Fruit fly (Drosophila melanogaster) whole organism, adult: ENCODE results near the gene CG34129.

ENCODE experiments used
- CG11617 ChIP-seq: fragments of 200-800 bp; sonication (Bioruptor generic); optimal IDR thresholded peaks from 2 replicates; lab custom pipeline; 2017; ENCODE audit warnings: mild to moderate bottlenecking, missing biosample characterization, missing genetic modification reagents, missing genetic modification characterization
- CG12768 ChIP-seq: fragments of 200-800 bp; sonication (Bioruptor generic); optimal IDR thresholded peaks from 2 replicates; lab custom pipeline; 2017; ENCODE audit warnings: missing biosample characterization, missing genetic modification characterization, mild to moderate bottlenecking, moderate library complexity, missing genetic modification reagents
- CG14711 ChIP-seq: fragments of 200-800 bp; sonication (Bioruptor generic); optimal IDR thresholded peaks from 2 replicates; lab custom pipeline; 2018; ENCODE audit warnings: missing biosample characterization, mild to moderate bottlenecking, missing genetic modification characterization, moderate library complexity
- CG1620 ChIP-seq: fragments of 200-800 bp; sonication (Bioruptor generic); optimal IDR thresholded peaks from 2 replicates; lab custom pipeline; 2016; ENCODE audit warnings: missing biosample characterization, missing genetic modification characterization
- CG33017 ChIP-seq: fragments of 200-800 bp; sonication (Bioruptor generic); optimal IDR thresholded peaks from 2 replicates; lab custom pipeline; 2018; ENCODE audit warnings: missing biosample characterization, mild to moderate bottlenecking, missing genetic modification characterization, moderate library complexity
- CG5204 ChIP-seq: fragments of 200-800 bp; sonication (Bioruptor generic); optimal IDR thresholded peaks from 2 replicates; lab custom pipeline; 2016; ENCODE audit warnings: missing biosample characterization, missing genetic modification characterization
- CG7045 ChIP-seq: fragments of 200-800 bp; sonication (Bioruptor generic); optimal IDR thresholded peaks from 2 replicates; lab custom pipeline; 2017; ENCODE audit warnings: missing biosample characterization, mild to moderate bottlenecking, missing genetic modification characterization
- CG7101 ChIP-seq: fragments of 200-800 bp; sonication (Bioruptor generic); optimal IDR thresholded peaks from 2 replicates; lab custom pipeline; 2018; ENCODE audit warnings: missing biosample characterization, mild to moderate bottlenecking, missing genetic modification characterization, moderate library complexity
- Clk ChIP-seq: fragments of 200-800 bp; sonication (Bioruptor generic); optimal IDR thresholded peaks from 2 replicates; lab custom pipeline; 2017; ENCODE audit warnings: missing biosample characterization, missing genetic modification characterization
- Crg-1 ChIP-seq: fragments of 200-800 bp; sonication (Bioruptor generic); optimal IDR thresholded peaks from 2 replicates; lab custom pipeline; 2016; ENCODE audit warnings: missing biosample characterization, missing genetic modification characterization
- Hr96 ChIP-seq: fragments of 200-800 bp; sonication (Bioruptor generic); optimal IDR thresholded peaks from 2 replicates; lab custom pipeline; 2016; ENCODE audit warnings: missing biosample characterization, missing genetic modification characterization
- Mnt ChIP-seq: fragments of 200-800 bp; sonication (Bioruptor generic); optimal IDR thresholded peaks from 2 replicates; lab custom pipeline; 2016; ENCODE audit warnings: missing biosample characterization, mild to moderate bottlenecking, missing genetic modification characterization
- bab1 ChIP-seq: fragments of 200-800 bp; sonication (Bioruptor generic); optimal IDR thresholded peaks from 3 replicates; lab custom pipeline; 2019; ENCODE audit warnings: missing biosample characterization, mild to moderate bottlenecking, missing genetic modification characterization, moderate library complexity
- cic ChIP-seq: fragments of 200-800 bp; sonication (Bioruptor generic); optimal IDR thresholded peaks from 2 replicates; lab custom pipeline; 2017; ENCODE audit warnings: missing biosample characterization, mild to moderate bottlenecking, missing genetic modification characterization, moderate library complexity
- cnc ChIP-seq, 2 experiments: fragments of >200 bp; optimal IDR thresholded peaks; 2 replicates each; lab custom pipeline; 2017
- kay ChIP-seq: fragments of 200-800 bp; sonication (Bioruptor generic); peaks from one replicate; lab custom pipeline; 2016; ENCODE audit warnings: missing biosample characterization, missing genetic modification characterization, borderline replicate concordance
- ovo ChIP-seq: fragments of 200-800 bp; sonication (Bioruptor generic); optimal IDR thresholded peaks from 2 replicates; lab custom pipeline; 2016; ENCODE audit warnings: missing biosample characterization, missing genetic modification characterization
- pad ChIP-seq: fragments of 200-800 bp; sonication (Bioruptor generic); optimal IDR thresholded peaks from 3 replicates; lab custom pipeline; 2017; ENCODE audit warnings: missing biosample characterization, missing genetic modification characterization, mild to moderate bottlenecking, moderate library complexity, missing genetic modification reagents
- tj ChIP-seq: fragments of 200-800 bp; sonication (Bioruptor generic); optimal IDR thresholded peaks from 3 replicates; lab custom pipeline; 2017; ENCODE audit warnings: missing biosample characterization, mild to moderate bottlenecking, missing genetic modification characterization, moderate library complexity
- toe ChIP-seq: fragments of 200-800 bp; sonication (Bioruptor generic); optimal IDR thresholded peaks from 2 replicates; lab custom pipeline; 2016; ENCODE audit warnings: missing biosample characterization, missing genetic modification characterization

CG34129 gene

dm6 chr3R:26188708-26189107 lies 2.3 kb downstream of the CG34129 start, which contains the start of gene CG6073:
Gene CG6073 (minus strand): TSS chr3R:26188807.
- TF ChIP-seq pad (GFP tag; lab: Kevin White, UChicago) (peak; percentile 23), CG12768 (GFP tag; lab: Kevin White, UChicago) (peak; percentile 6), cic (GFP tag; lab: Kevin White, UChicago) (peak; percentile 5), Hr96 (GFP tag; lab: Kevin White, UChicago) (no peak), CG1620 (GFP tag; lab: Kevin White, UChicago) (peak; percentile 1), Clk (no peak), Crg-1 (GFP tag; lab: Kevin White, UChicago) (peak; percentile 53), CG33017 (tag; lab: Kevin White, UChicago) (no peak), CG5204 (GFP tag; lab: Kevin White, UChicago) (no peak), CG14711 (tag; lab: Kevin White, UChicago) (no peak), CG7101 (peak; percentile 26), ovo (peak; percentile 44), kay (no peak), tj (no peak), bab1 (GFP tag; lab: Kevin White, UChicago) (peak; percentile 70), Mnt (GFP tag; lab: Kevin White, UChicago) (peak; percentile 99), CG11617 (no peak), CG7045 (GFP tag; lab: Kevin White, UChicago) (no peak)

DNA sequence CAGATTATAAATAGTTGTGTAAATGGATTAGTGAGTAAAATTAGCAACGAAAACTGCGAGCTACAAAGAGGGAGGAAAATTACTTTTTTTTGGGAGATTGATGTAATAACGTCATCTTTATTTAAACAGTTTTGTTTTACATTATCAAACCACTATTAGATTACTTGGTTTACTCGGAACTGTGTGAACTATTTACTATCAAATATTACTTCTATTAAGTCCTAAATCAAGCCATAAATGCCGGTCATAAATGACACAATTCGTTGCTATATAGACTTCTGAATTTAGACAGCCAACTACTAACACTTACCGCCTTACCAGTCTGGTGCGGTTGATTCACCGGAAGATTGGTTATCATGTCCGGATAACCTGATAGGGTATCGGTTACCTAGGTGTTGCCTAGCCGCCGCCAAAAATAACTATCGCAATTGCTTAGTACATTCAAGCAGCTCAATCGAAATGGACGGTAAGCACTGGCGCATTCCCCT lies 5.8 kb downstream of the CG34129 start, which contains the start of gene CG31086:
CG31086 (plus strand) TSS at position 51 of the 488 bp plus-strand sequence.
- TF ChIP-seq Crg-1 (GFP tag; lab: Kevin White, UChicago) (no peak), pad (GFP tag; lab: Kevin White, UChicago) (no peak), Hr96 (GFP tag; lab: Kevin White, UChicago) (no peak), ovo (no peak), CG7101 (peak; percentile 17), CG5204 (GFP tag; lab: Kevin White, UChicago) (no peak), Mnt (GFP tag; lab: Kevin White, UChicago) (peak; percentile 25), CG12768 (GFP tag; lab: Kevin White, UChicago) (no peak), CG11617 (no peak), cnc (optimal IDR thresholded peaks at IDR 0.05; lab: Kevin White, UChicago) (no peak), cic (GFP tag; lab: Kevin White, UChicago) (peak; percentile 65), bab1 (GFP tag; lab: Kevin White, UChicago) (no peak), kay (peak; percentile 90), toe (no peak), tj (no peak), CG33017 (tag; lab: Kevin White, UChicago) (peak; percentile 59), CG14711 (tag; lab: Kevin White, UChicago) (peak; percentile 28), Clk (no peak), CG1620 (GFP tag; lab: Kevin White, UChicago) (no peak), CG7045 (GFP tag; lab: Kevin White, UChicago) (no peak)

- no peak for TF ChIP-seq CG5204 (GFP tag; lab: Kevin White, UChicago)
- no peak for TF ChIP-seq CG7045 (GFP tag; lab: Kevin White, UChicago)
- no peak for TF ChIP-seq CG12768 (GFP tag; lab: Kevin White, UChicago)
- no peak for TF ChIP-seq Mnt (GFP tag; lab: Kevin White, UChicago)
- no peak for TF ChIP-seq tj
- TF ChIP-seq ovo: no peak
- no peak for TF ChIP-seq CG1620 (GFP tag; lab: Kevin White, UChicago)
- no peak for TF ChIP-seq CG7101
- no peak for TF ChIP-seq kay
- no peak for TF ChIP-seq toe
- no peak for TF ChIP-seq CG14711 (tag; lab: Kevin White, UChicago)
- TF ChIP-seq CG33017 (tag; lab: Kevin White, UChicago): no peak
- TF ChIP-seq Clk: no peak
- TF ChIP-seq cic (GFP tag; lab: Kevin White, UChicago): no peak
Measured at dm6 chr3R:26181991-26182390, 9.0 kb downstream of the CG34129 start.

DNA sequence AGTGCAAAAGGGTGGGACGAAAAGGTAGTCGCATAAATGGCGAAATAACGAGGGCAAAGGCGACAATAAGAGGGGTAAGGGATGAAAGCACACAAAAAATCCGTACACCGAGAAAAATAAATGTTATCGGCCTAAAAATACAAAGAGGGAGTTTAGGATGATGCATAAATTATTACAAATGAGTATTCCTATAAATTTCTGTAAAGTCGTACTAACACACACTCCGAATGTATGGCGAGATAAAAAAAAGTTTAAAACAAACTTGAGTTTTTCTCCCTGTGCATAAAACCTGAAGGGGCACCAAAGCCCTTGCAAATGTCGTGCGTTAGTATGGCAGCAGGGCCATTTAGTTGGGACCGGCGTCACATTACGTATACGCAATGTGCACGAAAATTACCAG lies 19.0 kb downstream of the CG34129 start:
- TF ChIP-seq CG12768 (GFP tag; lab: Kevin White, UChicago) (no peak), CG7101 (no peak), Crg-1 (GFP tag; lab: Kevin White, UChicago) (no peak), CG1620 (GFP tag; lab: Kevin White, UChicago) (no peak), cic (GFP tag; lab: Kevin White, UChicago) (no peak), bab1 (GFP tag; lab: Kevin White, UChicago) (no peak), CG5204 (GFP tag; lab: Kevin White, UChicago) (no peak), pad (GFP tag; lab: Kevin White, UChicago) (no peak), Hr96 (GFP tag; lab: Kevin White, UChicago) (peak; percentile 19), Mnt (GFP tag; lab: Kevin White, UChicago) (no peak), Clk (peak; percentile 0)

DNA sequence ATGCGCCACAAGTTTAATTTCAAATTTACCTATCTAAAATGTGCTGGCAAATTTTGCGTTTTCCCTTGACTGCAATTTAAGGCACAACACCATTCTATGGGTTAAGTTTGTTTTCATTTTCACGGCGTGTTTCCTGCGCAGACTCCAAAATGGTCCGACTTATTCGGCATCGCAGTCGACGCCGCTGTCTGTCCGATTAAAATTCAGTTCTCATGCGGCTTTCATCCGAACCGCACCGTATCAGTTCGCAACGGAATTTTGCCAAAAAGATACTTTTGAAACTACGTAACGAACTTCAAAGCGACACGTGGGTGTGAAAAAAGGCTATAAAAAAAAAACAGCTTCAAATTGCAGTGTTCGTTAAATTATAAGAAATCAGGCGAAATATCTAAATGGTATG lies 20.4 kb downstream of the CG34129 start, which contains the start of gene CG31323:
CG31323 (plus strand) TSS at position 204 of the 400 bp plus-strand sequence.
- TF ChIP-seq CG5204 (GFP tag; lab: Kevin White, UChicago): no peak
- TF ChIP-seq CG12768 (GFP tag; lab: Kevin White, UChicago): no peak
- TF ChIP-seq tj: no peak
- TF ChIP-seq bab1 (GFP tag; lab: Kevin White, UChicago): no peak
- no peak for TF ChIP-seq Clk
- TF ChIP-seq Hr96 (GFP tag; lab: Kevin White, UChicago): no peak
- no peak for TF ChIP-seq pad (GFP tag; lab: Kevin White, UChicago)
- no peak for TF ChIP-seq toe
- TF ChIP-seq CG7045 (GFP tag; lab: Kevin White, UChicago): no peak
- no peak for TF ChIP-seq cic (GFP tag; lab: Kevin White, UChicago)
- no peak for TF ChIP-seq CG1620 (GFP tag; lab: Kevin White, UChicago)
- TF ChIP-seq kay: no peak
- TF ChIP-seq cnc (optimal IDR thresholded peaks at IDR 0.05; lab: Kevin White, UChicago): no peak
- no peak for TF ChIP-seq CG11617
- no peak for TF ChIP-seq CG14711 (tag; lab: Kevin White, UChicago)
- TF ChIP-seq Crg-1 (GFP tag; lab: Kevin White, UChicago): no peak
- no peak for TF ChIP-seq Mnt (GFP tag; lab: Kevin White, UChicago)
- TF ChIP-seq CG7101: no peak
